Fruit fly (Drosophila melanogaster) whole organism, adult: ENCODE measurements around the gene heph.

Experiments used
- CG11617 ChIP-seq: fragments of 200-800 bp; sonication (Bioruptor generic); optimal IDR thresholded peaks from 2 replicates; lab custom pipeline; 2017; ENCODE audit warnings: mild to moderate bottlenecking, missing biosample characterization, missing genetic modification reagents, missing genetic modification characterization
- toe ChIP-seq: fragments of 200-800 bp; sonication (Bioruptor generic); optimal IDR thresholded peaks from 2 replicates; lab custom pipeline; 2016; ENCODE audit warnings: missing biosample characterization, missing genetic modification characterization

DNA sequence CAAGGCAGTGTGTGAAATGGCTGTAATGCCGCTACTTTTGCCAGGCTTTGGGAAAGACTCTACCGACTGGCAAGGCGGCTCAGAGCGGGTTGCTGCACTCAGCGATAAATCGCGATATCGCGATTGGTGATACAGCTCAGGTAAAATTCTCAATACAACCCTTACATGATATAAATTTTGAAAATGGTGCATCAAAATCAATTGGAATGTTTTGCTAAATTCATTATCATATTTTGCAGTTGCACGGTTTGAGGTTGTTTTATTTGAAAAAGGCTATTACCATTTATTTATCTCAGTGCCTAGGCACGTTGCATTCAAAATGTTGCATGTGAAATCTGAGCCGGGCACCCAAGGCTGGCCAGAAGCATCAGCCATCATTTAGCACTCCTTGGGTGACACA lies 52.2 kb downstream of the heph start:
- TF ChIP-seq toe (GFP tag; lab: Kevin White, UChicago), result no peak
- no peak for TF ChIP-seq CG11617 (GFP tag; lab: Kevin White, UChicago)
